Worm (Caenorhabditis elegans): ENCODE data around the gene cdkl-1.

cdkl-1 gene

ce11 chrV:11078104-11078724 lies 20.5 kb upstream of the cdkl-1 start, which contains the start of gene act-2 (continued):
- peak; percentile 91 for TF ChIP-seq elt-2 (tag; optimal IDR thresholded peaks at IDR 0.05)
- TF ChIP-seq fax-1 (tag; optimal IDR thresholded peaks at IDR 0.05) = no peak
- TF ChIP-seq C38D4.7 (GFP tag; optimal IDR thresholded peaks at IDR 0.05) = no peak
- no peak for TF ChIP-seq hlh-8 (tag; optimal IDR thresholded peaks at IDR 0.05)
- no peak for TF ChIP-seq ceh-45 (GFP tag; IDR thresholded peaks at IDR 0.05)
- TF ChIP-seq tbx-7 (tag; optimal IDR thresholded peaks at IDR 0.05) = no peak
- TF ChIP-seq ceh-6 (GFP tag; optimal IDR thresholded peaks at IDR 0.05) = no peak
- TF ChIP-seq hlh-13 (GFP tag; optimal IDR thresholded peaks at IDR 0.05) = no peak
- no peak for TF ChIP-seq ceh-34 (tag; optimal IDR thresholded peaks at IDR 0.05)
- no peak for TF ChIP-seq ceh-30 (tag; optimal IDR thresholded peaks at IDR 0.05)
- no peak for TF ChIP-seq pqm-1 (tag; optimal IDR thresholded peaks at IDR 0.05)
- no peak for TF ChIP-seq dmd-4 (tag; optimal IDR thresholded peaks at IDR 0.05; ENCODE audit: borderline replicate concordance)
- TF ChIP-seq ztf-16 (tag; optimal IDR thresholded peaks at IDR 0.05) = peak; percentile 12
- no peak for TF ChIP-seq gmeb-2 (tag; optimal IDR thresholded peaks at IDR 0.05)
- peak; percentile 26 for TF ChIP-seq rnt-1 (tag; optimal IDR thresholded peaks at IDR 0.05)
- TF ChIP-seq madf-2 (tag; optimal IDR thresholded peaks at IDR 0.05) = no peak
- no peak for TF ChIP-seq pag-3 (tag; optimal IDR thresholded peaks at IDR 0.05; ENCODE audit: borderline replicate concordance)
- peak; percentile 8 for TF ChIP-seq hlh-30 (tag; optimal IDR thresholded peaks at IDR 0.05; ENCODE audit: insufficient read depth)
- peak; percentile 53 for TF ChIP-seq tbx-2 (tag; optimal IDR thresholded peaks at IDR 0.05)
- TF ChIP-seq nhr-11 (tag; optimal IDR thresholded peaks at IDR 0.05) = no peak
- TF ChIP-seq ama-1 (optimal IDR thresholded peaks at IDR 0.05) = no peak
- TF ChIP-seq hlh-6 (tag; optimal IDR thresholded peaks at IDR 0.05) = no peak
- TF ChIP-seq C08G9.2 (tag; optimal IDR thresholded peaks at IDR 0.05) = no peak
- peak; percentile 58 for TF ChIP-seq unc-42 (tag; optimal IDR thresholded peaks at IDR 0.05)
- no peak for TF ChIP-seq hlh-15 (tag; optimal IDR thresholded peaks at IDR 0.05)
- no peak for TF ChIP-seq fkh-6 (tag; optimal IDR thresholded peaks at IDR 0.05)
- TF ChIP-seq pax-1 (tag; optimal IDR thresholded peaks at IDR 0.05) = peak; percentile 13
- no peak for TF ChIP-seq fkh-10 (GFP tag; optimal IDR thresholded peaks at IDR 0.05)
- no peak for TF ChIP-seq ceh-48 (tag; optimal IDR thresholded peaks at IDR 0.05)
- no peak for TF ChIP-seq lim-6 (tag; optimal IDR thresholded peaks at IDR 0.05)
- no peak for TF ChIP-seq unc-86 (tag; optimal IDR thresholded peaks at IDR 0.05)
- TF ChIP-seq ceh-22 (tag; optimal IDR thresholded peaks at IDR 0.05) = no peak

- TF ChIP-seq pqm-1 (tag; optimal IDR thresholded peaks at IDR 0.05) (no peak), unc-55 (GFP tag; optimal IDR thresholded peaks at IDR 0.05) (no peak), ceh-24 (tag; optimal IDR thresholded peaks at IDR 0.05) (no peak), mec-3 (tag; optimal IDR thresholded peaks at IDR 0.05; ENCODE audit: borderline replicate concordance) (no peak), C38D4.7 (GFP tag; optimal IDR thresholded peaks at IDR 0.05) (no peak), F13H6.1 (tag; optimal IDR thresholded peaks at IDR 0.05) (no peak)
These were observed 19.8 kb upstream of the cdkl-1 start for ce11 chrV:11078874-11079273.

ce11 chrV:11080345-11081102 lies 18.2 kb upstream of the cdkl-1 start, which contains the start of gene act-1:
Gene act-1, plus strand, starts transcription at chrV:11081052.
- no peak for TF ChIP-seq fkh-10 (GFP tag; optimal IDR thresholded peaks at IDR 0.05)
- peak; percentile 67 for TF ChIP-seq unc-55 (GFP tag; optimal IDR thresholded peaks at IDR 0.05)
- no peak for TF ChIP-seq ztf-16 (tag; optimal IDR thresholded peaks at IDR 0.05)
- TF ChIP-seq pat-9 (tag; optimal IDR thresholded peaks at IDR 0.05) = no peak
- no peak for TF ChIP-seq npax-4 (tag; optimal IDR thresholded peaks at IDR 0.05)
- no peak for TF ChIP-seq che-1 (tag; optimal IDR thresholded peaks at IDR 0.05)
- peak; percentile 69 for TF ChIP-seq ceh-34 (tag; optimal IDR thresholded peaks at IDR 0.05)
- TF ChIP-seq unc-3 (GFP tag; conservative IDR thresholded peaks at IDR 0.05) = no peak
- no peak for TF ChIP-seq unc-3 (tag; optimal IDR thresholded peaks at IDR 0.05)
- TF ChIP-seq syd-9 (tag; optimal IDR thresholded peaks at IDR 0.05) = peak; percentile 13
- TF ChIP-seq unc-86 (tag; optimal IDR thresholded peaks at IDR 0.05) = no peak
- no peak for TF ChIP-seq ets-4 (tag; optimal IDR thresholded peaks at IDR 0.05)
- no peak for TF ChIP-seq nhr-11 (tag; optimal IDR thresholded peaks at IDR 0.05)
- TF ChIP-seq ama-1 (optimal IDR thresholded peaks at IDR 0.05) = no peak
- no peak for TF ChIP-seq gmeb-2 (tag; optimal IDR thresholded peaks at IDR 0.05)
- no peak for TF ChIP-seq ceh-45 (GFP tag; IDR thresholded peaks at IDR 0.05)
- no peak for TF ChIP-seq mec-3 (tag; optimal IDR thresholded peaks at IDR 0.05; ENCODE audit: borderline replicate concordance)
- peak; percentile 14 for TF ChIP-seq fkh-6 (tag; optimal IDR thresholded peaks at IDR 0.05)
- no peak for TF ChIP-seq pha-4 (tag; optimal IDR thresholded peaks at IDR 0.05)
- no peak for TF ChIP-seq madf-2 (tag; optimal IDR thresholded peaks at IDR 0.05)
- TF ChIP-seq ttx-3 (tag; optimal IDR thresholded peaks at IDR 0.05) = no peak
- peak; percentile 14 for TF ChIP-seq sdc-2 (tag; optimal IDR thresholded peaks at IDR 0.05)
- TF ChIP-seq K09A11.1 (tag; optimal IDR thresholded peaks at IDR 0.05; ENCODE audit: insufficient read depth) = no peak
- TF ChIP-seq dmd-4 (tag; optimal IDR thresholded peaks at IDR 0.05; ENCODE audit: borderline replicate concordance) = no peak
